Worm (Caenorhabditis elegans) whole organism, midembryonic: ENCODE results near the gene R11E3.2.

Experiments used
- T22C8.4 ChIP-seq: fragments of 200-800 bp; sonication (Bioruptor generic); IDR thresholded peaks from 2 replicates; pipeline ENCODE4 v1.3.6; 2022; ENCODE audit warnings: missing genetic modification characterization, missing compliant biosample characterization
- cog-1 ChIP-seq: sonication (generic microtip); optimal IDR thresholded peaks from 2 replicates; lab custom pipeline; 2016; ENCODE audit warnings: missing genetic modification characterization, missing compliant biosample characterization
- flt-1 ChIP-seq: fragments of 200-800 bp; sonication (Bioruptor generic); IDR thresholded peaks from 2 replicates; pipeline ENCODE4 v1.3.6; 2022; ENCODE audit warnings: missing genetic modification characterization, missing compliant biosample characterization
- klf-2 ChIP-seq: fragments of 200-800 bp; sonication (Bioruptor generic); conservative IDR thresholded peaks from 2 replicates; pipeline ENCODE4 v1.3.6; 2022; ENCODE audit warnings: missing genetic modification reagents, missing genetic modification characterization, missing compliant biosample characterization
- med-1 ChIP-seq: sonication (generic microtip); optimal IDR thresholded peaks from 2 replicates; lab custom pipeline; 2017; ENCODE audit warnings: missing genetic modification characterization, mild to moderate bottlenecking, missing compliant biosample characterization, antibody characterized with exemption, missing genetic modification reagents; ENCODE audit not compliant: insufficient read depth
- ref-1 ChIP-seq: fragments of 200-800 bp; sonication (Bioruptor generic); conservative IDR thresholded peaks from 2 replicates; pipeline ENCODE4 v1.3.6; 2022; ENCODE audit warnings: missing genetic modification reagents, missing genetic modification characterization, missing compliant biosample characterization
- tab-1 ChIP-seq: fragments of 200-800 bp; sonication (Bioruptor generic); IDR thresholded peaks from 2 replicates; pipeline ENCODE4 v1.3.6; 2022; ENCODE audit warnings: missing genetic modification characterization, missing compliant biosample characterization
- ztf-23 ChIP-seq: fragments of 200-800 bp; sonication (Bioruptor generic); IDR thresholded peaks from 2 replicates; pipeline ENCODE4 v1.3.6; 2022; ENCODE audit warnings: missing genetic modification reagents, missing genetic modification characterization, missing compliant biosample characterization
- ztf-29 ChIP-seq: fragments of 200-800 bp; sonication (Bioruptor generic); IDR thresholded peaks from 2 replicates; pipeline ENCODE4 v1.3.6; 2022; ENCODE audit warnings: missing genetic modification reagents, missing genetic modification characterization, missing compliant biosample characterization

Gene R11E3.2

ce11 chrIV:4771792-4772191, at the start of gene R11E3.2:
Gene R11E3.2, plus strand, starts transcription at chrIV:4772092.
- no peak for TF ChIP-seq ztf-23
- no peak for TF ChIP-seq ztf-29 (GFP tag; lab: Robert Waterston, UW)
- TF ChIP-seq klf-2 (GFP tag; lab: Robert Waterston, UW): no peak
- TF ChIP-seq T22C8.4 (GFP tag; lab: Robert Waterston, UW): no peak
- no peak for TF ChIP-seq ref-1 (GFP tag; lab: Robert Waterston, UW)
- TF ChIP-seq cog-1 (tag; lab: Kevin White, UChicago): no peak
- no peak for TF ChIP-seq flt-1 (GFP tag; lab: Robert Waterston, UW)
- no peak for TF ChIP-seq med-1 (GFP tag; lab: Kevin White, UChicago)
- no peak for TF ChIP-seq tab-1 (GFP tag; lab: Robert Waterston, UW)

- TF ChIP-seq cog-1 (tag; lab: Kevin White, UChicago) (no peak), ztf-23 (no peak), ref-1 (GFP tag; lab: Robert Waterston, UW) (no peak), tab-1 (GFP tag; lab: Robert Waterston, UW) (no peak), flt-1 (GFP tag; lab: Robert Waterston, UW) (no peak), klf-2 (GFP tag; lab: Robert Waterston, UW) (no peak), ztf-29 (GFP tag; lab: Robert Waterston, UW) (no peak), med-1 (GFP tag; lab: Kevin White, UChicago) (no peak), T22C8.4 (GFP tag; lab: Robert Waterston, UW) (no peak)
These were observed 48.2 kb upstream of the R11E3.2 start for ce11 chrIV:4723687-4724086.

- TF ChIP-seq klf-2 (GFP tag; lab: Robert Waterston, UW) (no peak), med-1 (GFP tag; lab: Kevin White, UChicago) (no peak), cog-1 (tag; lab: Kevin White, UChicago) (no peak), T22C8.4 (GFP tag; lab: Robert Waterston, UW) (no peak), ztf-29 (GFP tag; lab: Robert Waterston, UW) (no peak), ref-1 (GFP tag; lab: Robert Waterston, UW) (no peak), tab-1 (GFP tag; lab: Robert Waterston, UW) (no peak), ztf-23 (no peak), flt-1 (GFP tag; lab: Robert Waterston, UW) (no peak)
These were observed 47.3 kb upstream of the R11E3.2 start, which contains the start of gene K08F11.1 for ce11 chrIV:4724562-4724961. Gene K08F11.1, plus strand, starts transcription at chrIV:4724862.

ce11 chrIV:4725478-4725920, 46.4 kb upstream of the R11E3.2 start:
- TF ChIP-seq ref-1 (GFP tag; lab: Robert Waterston, UW) (0 out of 2 replicates have a peak, but pooled peaks have one; percentile 20), tab-1 (GFP tag; lab: Robert Waterston, UW) (0 out of 2 replicates have a peak, but pooled peaks have one; percentile 59), klf-2 (GFP tag; lab: Robert Waterston, UW) (peak; percentile 68; the same call in 1 of the 2 replicates), T22C8.4 (GFP tag; lab: Robert Waterston, UW) (peak; percentile 60), flt-1 (GFP tag; lab: Robert Waterston, UW) (peak; percentile 90), ztf-23 (peak; percentile 95), cog-1 (tag; lab: Kevin White, UChicago) (peak; percentile 49)

- TF ChIP-seq ztf-23: peak; percentile 90
- TF ChIP-seq ztf-29 (GFP tag; lab: Robert Waterston, UW): peak; percentile 31; the same call in 1 of the 2 replicates
- peak; percentile 71 for TF ChIP-seq klf-2 (GFP tag; lab: Robert Waterston, UW)
- peak; percentile 40; the same call in 1 of the 2 replicates for TF ChIP-seq T22C8.4 (GFP tag; lab: Robert Waterston, UW)
- TF ChIP-seq flt-1 (GFP tag; lab: Robert Waterston, UW): peak; percentile 66
- peak; percentile 49 for TF ChIP-seq cog-1 (tag; lab: Kevin White, UChicago)
These were observed 44.0 kb upstream of the R11E3.2 start for ce11 chrIV:4727935-4728334.

- no peak for TF ChIP-seq cog-1 (tag; lab: Kevin White, UChicago)
- no peak for TF ChIP-seq ztf-23
- TF ChIP-seq ref-1 (GFP tag; lab: Robert Waterston, UW): no peak
- TF ChIP-seq T22C8.4 (GFP tag; lab: Robert Waterston, UW): no peak
- TF ChIP-seq ztf-29 (GFP tag; lab: Robert Waterston, UW): no peak
- TF ChIP-seq tab-1 (GFP tag; lab: Robert Waterston, UW): no peak
- no peak for TF ChIP-seq med-1 (GFP tag; lab: Kevin White, UChicago)
- no peak for TF ChIP-seq flt-1 (GFP tag; lab: Robert Waterston, UW)
- TF ChIP-seq klf-2 (GFP tag; lab: Robert Waterston, UW): no peak
These were observed 34.6 kb upstream of the R11E3.2 start, which contains the start of gene fbxb-78 for ce11 chrIV:4737258-4737657. Gene fbxb-78, plus strand, starts transcription at chrIV:4737558.

- TF ChIP-seq T22C8.4 (GFP tag; lab: Robert Waterston, UW) (no peak), ztf-29 (GFP tag; lab: Robert Waterston, UW) (no peak), ztf-23 (no peak), klf-2 (GFP tag; lab: Robert Waterston, UW) (no peak), cog-1 (tag; lab: Kevin White, UChicago) (no peak), ref-1 (GFP tag; lab: Robert Waterston, UW) (no peak), flt-1 (GFP tag; lab: Robert Waterston, UW) (no peak), tab-1 (GFP tag; lab: Robert Waterston, UW) (no peak), med-1 (GFP tag; lab: Kevin White, UChicago) (no peak)
These were observed 29.4 kb upstream of the R11E3.2 start for ce11 chrIV:4742480-4742879.

- TF ChIP-seq ref-1 (GFP tag; lab: Robert Waterston, UW): no peak
- TF ChIP-seq ztf-29 (GFP tag; lab: Robert Waterston, UW): no peak
- TF ChIP-seq cog-1 (tag; lab: Kevin White, UChicago): no peak
- no peak for TF ChIP-seq T22C8.4 (GFP tag; lab: Robert Waterston, UW)
- TF ChIP-seq tab-1 (GFP tag; lab: Robert Waterston, UW): no peak
- no peak for TF ChIP-seq ztf-23
- TF ChIP-seq med-1 (GFP tag; lab: Kevin White, UChicago): no peak
- TF ChIP-seq klf-2 (GFP tag; lab: Robert Waterston, UW): no peak
- TF ChIP-seq flt-1 (GFP tag; lab: Robert Waterston, UW): no peak
These were observed 27.7 kb upstream of the R11E3.2 start, which contains the start of gene hoe-1 for ce11 chrIV:4744167-4744566. Gene hoe-1, minus strand, starts transcription at chrIV:4744267.

- TF ChIP-seq T22C8.4 (GFP tag; lab: Robert Waterston, UW) (no peak), flt-1 (GFP tag; lab: Robert Waterston, UW) (no peak), ztf-23 (no peak)
These were observed 26.5 kb upstream of the R11E3.2 start, which contains the start of gene timm-17B.1 for ce11 chrIV:4745422-4745821. Gene timm-17B.1, minus strand, starts transcription at chrIV:4745492.
